Worm (Caenorhabditis elegans) whole organism, midembryonic: ENCODE measurements around the gene T07G12.2.
A peak's percentile ranks its signal among the peaks of the same experiment; 100 is the strongest.

Experiments used
- T22C8.4 ChIP-seq: fragments of 200-800 bp; sonication (Bioruptor generic); IDR thresholded peaks from 2 replicates; pipeline ENCODE4 v1.3.6; 2022; ENCODE audit warnings: missing genetic modification characterization, missing compliant biosample characterization
- cog-1 ChIP-seq: sonication (generic microtip); optimal IDR thresholded peaks from 2 replicates; lab custom pipeline; 2016; ENCODE audit warnings: missing genetic modification characterization, missing compliant biosample characterization
- flt-1 ChIP-seq: fragments of 200-800 bp; sonication (Bioruptor generic); IDR thresholded peaks from 2 replicates; pipeline ENCODE4 v1.3.6; 2022; ENCODE audit warnings: missing genetic modification characterization, missing compliant biosample characterization
- klf-2 ChIP-seq: fragments of 200-800 bp; sonication (Bioruptor generic); conservative IDR thresholded peaks from 2 replicates; pipeline ENCODE4 v1.3.6; 2022; ENCODE audit warnings: missing genetic modification reagents, missing genetic modification characterization, missing compliant biosample characterization
- med-1 ChIP-seq: sonication (generic microtip); optimal IDR thresholded peaks from 2 replicates; lab custom pipeline; 2017; ENCODE audit warnings: missing genetic modification characterization, mild to moderate bottlenecking, missing compliant biosample characterization, antibody characterized with exemption, missing genetic modification reagents; ENCODE audit not compliant: insufficient read depth
- ref-1 ChIP-seq: fragments of 200-800 bp; sonication (Bioruptor generic); conservative IDR thresholded peaks from 2 replicates; pipeline ENCODE4 v1.3.6; 2022; ENCODE audit warnings: missing genetic modification reagents, missing genetic modification characterization, missing compliant biosample characterization
- tab-1 ChIP-seq: fragments of 200-800 bp; sonication (Bioruptor generic); IDR thresholded peaks from 2 replicates; pipeline ENCODE4 v1.3.6; 2022; ENCODE audit warnings: missing genetic modification characterization, missing compliant biosample characterization
- ztf-23 ChIP-seq: fragments of 200-800 bp; sonication (Bioruptor generic); IDR thresholded peaks from 2 replicates; pipeline ENCODE4 v1.3.6; 2022; ENCODE audit warnings: missing genetic modification reagents, missing genetic modification characterization, missing compliant biosample characterization
- ztf-29 ChIP-seq: fragments of 200-800 bp; sonication (Bioruptor generic); IDR thresholded peaks from 2 replicates; pipeline ENCODE4 v1.3.6; 2022; ENCODE audit warnings: missing genetic modification reagents, missing genetic modification characterization, missing compliant biosample characterization

Gene T07G12.2

ce11 chrIV:10530648-10531047 lies at the start of gene T07G12.2:
Gene T07G12.2, plus strand, starts transcription at chrIV:10530709.
- TF ChIP-seq T22C8.4 = no peak
- TF ChIP-seq cog-1 (tag; lab: Kevin White, UChicago) = no peak
- TF ChIP-seq flt-1 (GFP tag; lab: Robert Waterston, UW) = no peak
- no peak for TF ChIP-seq med-1
- TF ChIP-seq ztf-23 = no peak

- TF ChIP-seq tab-1 (no peak), med-1 (no peak), ztf-23 (no peak), klf-2 (no peak), cog-1 (tag; lab: Kevin White, UChicago) (no peak), ref-1 (GFP tag; lab: Robert Waterston, UW) (no peak), ztf-29 (GFP tag; lab: Robert Waterston, UW) (no peak), T22C8.4 (no peak), flt-1 (GFP tag; lab: Robert Waterston, UW) (no peak)
Measured at ce11 chrIV:10481695-10482094, 48.8 kb upstream of the T07G12.2 start, which contains the start of gene egl-21. Gene egl-21, minus strand, starts transcription at chrIV:10481844.

- TF ChIP-seq flt-1 (GFP tag; lab: Robert Waterston, UW) = no peak
- no peak for TF ChIP-seq ztf-29 (GFP tag; lab: Robert Waterston, UW)
- TF ChIP-seq T22C8.4 = no peak
- TF ChIP-seq cog-1 (tag; lab: Kevin White, UChicago) = no peak
- TF ChIP-seq tab-1 = no peak
- TF ChIP-seq ztf-23 = no peak
Measured at ce11 chrIV:10482585-10482984, 47.9 kb upstream of the T07G12.2 start.

ce11 chrIV:10483607-10484117 lies 46.8 kb upstream of the T07G12.2 start, which contains the start of the genes F01D4.5 and ced-5:
Gene F01D4.5, minus strand, starts transcription at chrIV:10483657.
Gene ced-5, plus strand, starts transcription at chrIV:10484110.
- TF ChIP-seq flt-1 (GFP tag; lab: Robert Waterston, UW) = peak; percentile 83
- no peak for TF ChIP-seq med-1
- no peak for TF ChIP-seq ztf-29 (GFP tag; lab: Robert Waterston, UW)
- TF ChIP-seq cog-1 (tag; lab: Kevin White, UChicago) = peak; percentile 64
- 0 out of 2 replicates have a peak, but pooled peaks have one; percentile 18 for TF ChIP-seq T22C8.4
- peak; percentile 42; the same call in 1 of the 2 replicates for TF ChIP-seq ztf-23
- TF ChIP-seq klf-2 = no peak

ce11 chrIV:10489409-10489808 lies 41.1 kb upstream of the T07G12.2 start:
- TF ChIP-seq flt-1 (GFP tag; lab: Robert Waterston, UW) (no peak), cog-1 (tag; lab: Kevin White, UChicago) (no peak), klf-2 (no peak), T22C8.4 (no peak), med-1 (no peak), ztf-29 (GFP tag; lab: Robert Waterston, UW) (no peak), tab-1 (no peak), ref-1 (GFP tag; lab: Robert Waterston, UW) (no peak), ztf-23 (no peak)

ce11 chrIV:10498401-10498800 lies 32.1 kb upstream of the T07G12.2 start:
- no peak for TF ChIP-seq klf-2
- TF ChIP-seq cog-1 (tag; lab: Kevin White, UChicago) = no peak
- no peak for TF ChIP-seq ztf-23
- no peak for TF ChIP-seq flt-1 (GFP tag; lab: Robert Waterston, UW)
- TF ChIP-seq ztf-29 (GFP tag; lab: Robert Waterston, UW) = no peak
- no peak for TF ChIP-seq ref-1 (GFP tag; lab: Robert Waterston, UW)
- no peak for TF ChIP-seq tab-1
- no peak for TF ChIP-seq med-1
- TF ChIP-seq T22C8.4 = no peak

- 0 out of 2 replicates have a peak, but pooled peaks have one; percentile 43 for TF ChIP-seq ztf-23
- TF ChIP-seq flt-1 (GFP tag; lab: Robert Waterston, UW) = no peak
Measured at ce11 chrIV:10499948-10500356, 30.6 kb upstream of the T07G12.2 start.

- TF ChIP-seq tab-1 (no peak), med-1 (no peak), ztf-23 (no peak), klf-2 (no peak), cog-1 (tag; lab: Kevin White, UChicago) (no peak), T22C8.4 (no peak), flt-1 (GFP tag; lab: Robert Waterston, UW) (no peak), ref-1 (GFP tag; lab: Robert Waterston, UW) (no peak), ztf-29 (GFP tag; lab: Robert Waterston, UW) (no peak)
Measured at ce11 chrIV:10500481-10500880, 30.0 kb upstream of the T07G12.2 start.

- TF ChIP-seq klf-2 = no peak
Measured at ce11 chrIV:10501550-10502240, 28.8 kb upstream of the T07G12.2 start, which contains the start of gene tax-6. Gene tax-6, minus strand, starts transcription at chrIV:10501600.

- TF ChIP-seq flt-1 (GFP tag; lab: Robert Waterston, UW) = no peak
- no peak for TF ChIP-seq med-1
- TF ChIP-seq ref-1 (GFP tag; lab: Robert Waterston, UW) = no peak
Measured at ce11 chrIV:10502345-10502744, 28.2 kb upstream of the T07G12.2 start.

ce11 chrIV:10503750-10504232 lies 26.7 kb upstream of the T07G12.2 start:
- TF ChIP-seq klf-2 (no peak), T22C8.4 (peak; percentile 75), tab-1 (no peak), ztf-23 (no peak), ztf-29 (GFP tag; lab: Robert Waterston, UW) (no peak), ref-1 (GFP tag; lab: Robert Waterston, UW) (no peak), flt-1 (GFP tag; lab: Robert Waterston, UW) (no peak), med-1 (no peak), cog-1 (tag; lab: Kevin White, UChicago) (peak; percentile 38)
